Worm (Caenorhabditis elegans): Measurements from ENCODE around the gene C25D7.5.

C25D7.5 gene

ce11 chrV:15051720-15052119, 730 bp upstream of the C25D7.5 start:
- TF ChIP-seq rnt-1 (tag; optimal IDR thresholded peaks at IDR 0.05) (no peak), ceh-14 (tag; optimal IDR thresholded peaks at IDR 0.05) (no peak), hlh-13 (GFP tag; optimal IDR thresholded peaks at IDR 0.05) (no peak), unc-42 (tag; optimal IDR thresholded peaks at IDR 0.05) (no peak), C38D4.7 (GFP tag; optimal IDR thresholded peaks at IDR 0.05) (no peak), ceh-19 (GFP tag; optimal IDR thresholded peaks at IDR 0.05) (no peak), pat-9 (tag; optimal IDR thresholded peaks at IDR 0.05) (no peak)

- TF ChIP-seq dve-1 (tag; optimal IDR thresholded peaks at IDR 0.05) (no peak), eyg-1 (tag; optimal IDR thresholded peaks at IDR 0.05) (no peak), ceh-45 (GFP tag; IDR thresholded peaks at IDR 0.05) (no peak), ttx-3 (tag; optimal IDR thresholded peaks at IDR 0.05) (no peak), nfya-1 (tag; optimal IDR thresholded peaks at IDR 0.05) (no peak), unc-55 (GFP tag; optimal IDR thresholded peaks at IDR 0.05) (no peak), hlh-6 (tag; optimal IDR thresholded peaks at IDR 0.05) (no peak), tbx-2 (tag; optimal IDR thresholded peaks at IDR 0.05) (no peak), nhr-11 (tag; optimal IDR thresholded peaks at IDR 0.05) (no peak), Y22D7AL.16 (tag; optimal IDR thresholded peaks at IDR 0.05) (no peak), pqm-1 (tag; optimal IDR thresholded peaks at IDR 0.05) (no peak), unc-86 (tag; optimal IDR thresholded peaks at IDR 0.05) (no peak), elt-4 (tag; optimal IDR thresholded peaks at IDR 0.05) (no peak), F13H6.1 (tag; optimal IDR thresholded peaks at IDR 0.05) (no peak), syd-9 (tag; optimal IDR thresholded peaks at IDR 0.05) (no peak)
Observed at ce11 chrV:15054733-15055132, 2.3 kb downstream of the C25D7.5 start.

ce11 chrV:15055873-15056272, 3.4 kb downstream of the C25D7.5 start, which contains the start of gene C25D7.16:
Gene C25D7.16, plus strand, starts transcription at chrV:15056173.
- TF ChIP-seq nhr-11 (tag; optimal IDR thresholded peaks at IDR 0.05) (no peak), pha-4 (tag; optimal IDR thresholded peaks at IDR 0.05) (no peak), ahr-1 (tag; optimal IDR thresholded peaks at IDR 0.05) (no peak), Y22D7AL.16 (tag; optimal IDR thresholded peaks at IDR 0.05) (no peak), hlh-8 (tag; optimal IDR thresholded peaks at IDR 0.05) (no peak), zip-5 (tag; optimal IDR thresholded peaks at IDR 0.05) (no peak), fkh-10 (GFP tag; optimal IDR thresholded peaks at IDR 0.05) (no peak), K02D7.2 (tag; optimal IDR thresholded peaks at IDR 0.05) (no peak), odd-2 (tag; optimal IDR thresholded peaks at IDR 0.05) (no peak), syd-9 (tag; optimal IDR thresholded peaks at IDR 0.05) (no peak), ztf-16 (tag; optimal IDR thresholded peaks at IDR 0.05) (no peak), T23F11.4 (GFP tag; optimal IDR thresholded peaks at IDR 0.05) (no peak), ceh-22 (tag; optimal IDR thresholded peaks at IDR 0.05) (no peak)

ce11 chrV:15056346-15056839, 3.9 kb downstream of the C25D7.5 start:
- TF ChIP-seq dmd-4 (tag; optimal IDR thresholded peaks at IDR 0.05; ENCODE audit: borderline replicate concordance), result no peak
- TF ChIP-seq pha-4 (tag; optimal IDR thresholded peaks at IDR 0.05), result no peak
- TF ChIP-seq ceh-2 (tag; optimal IDR thresholded peaks at IDR 0.05), result no peak
- no peak for TF ChIP-seq ama-1 (optimal IDR thresholded peaks at IDR 0.05)
- no peak for TF ChIP-seq ceh-18 (tag; optimal IDR thresholded peaks at IDR 0.05)
- TF ChIP-seq nhr-11 (tag; optimal IDR thresholded peaks at IDR 0.05), result no peak
- no peak for TF ChIP-seq pqm-1 (tag; optimal IDR thresholded peaks at IDR 0.05)
- TF ChIP-seq npax-4 (tag; optimal IDR thresholded peaks at IDR 0.05), result no peak

ce11 chrV:15057724-15058123, 5.3 kb downstream of the C25D7.5 start:
- TF ChIP-seq C38D4.7 (GFP tag; optimal IDR thresholded peaks at IDR 0.05), result no peak
- no peak for TF ChIP-seq Y22D7AL.16 (tag; optimal IDR thresholded peaks at IDR 0.05)
- no peak for TF ChIP-seq unc-3 (GFP tag; conservative IDR thresholded peaks at IDR 0.05)
- no peak for TF ChIP-seq unc-3 (tag; optimal IDR thresholded peaks at IDR 0.05)
- TF ChIP-seq zip-5 (tag; optimal IDR thresholded peaks at IDR 0.05), result no peak
- no peak for TF ChIP-seq hlh-15 (tag; optimal IDR thresholded peaks at IDR 0.05)
- no peak for TF ChIP-seq K09A11.1 (tag; optimal IDR thresholded peaks at IDR 0.05; ENCODE audit: insufficient read depth)
- no peak for TF ChIP-seq nhr-11 (tag; optimal IDR thresholded peaks at IDR 0.05)
- no peak for TF ChIP-seq T23F11.4 (GFP tag; optimal IDR thresholded peaks at IDR 0.05)
- no peak for TF ChIP-seq ceh-6 (GFP tag; optimal IDR thresholded peaks at IDR 0.05)
- TF ChIP-seq fkh-6 (tag; optimal IDR thresholded peaks at IDR 0.05), result no peak
- no peak for TF ChIP-seq ceh-2 (tag; optimal IDR thresholded peaks at IDR 0.05)
- no peak for TF ChIP-seq unc-42 (tag; optimal IDR thresholded peaks at IDR 0.05)
- no peak for TF ChIP-seq pax-1 (tag; optimal IDR thresholded peaks at IDR 0.05)
- no peak for TF ChIP-seq ceh-48 (tag; optimal IDR thresholded peaks at IDR 0.05)
- no peak for TF ChIP-seq lim-6 (tag; optimal IDR thresholded peaks at IDR 0.05)
- no peak for TF ChIP-seq ceh-19 (GFP tag; optimal IDR thresholded peaks at IDR 0.05)
- TF ChIP-seq madf-2 (tag; optimal IDR thresholded peaks at IDR 0.05), result no peak
